Worm (Caenorhabditis elegans) whole organism, mixed stage, embryonic: ENCODE results near the gene myo-6.

ENCODE experiments used
- M03D4.4 ChIP-seq: sonication (generic microtip); optimal IDR thresholded peaks from 2 replicates; lab custom pipeline; 2017; ENCODE audit warnings: mild to moderate bottlenecking, missing genetic modification characterization, missing compliant biosample characterization
- bed-3 ChIP-seq: fragments of 200-800 bp; sonication (Bioruptor generic); optimal IDR thresholded peaks from 3 replicates; lab custom pipeline; 2018; ENCODE audit warnings: mild to moderate bottlenecking, missing genetic modification characterization, moderate library complexity, missing compliant biosample characterization
- blmp-1 ChIP-seq: fragments of 150-350 bp; optimal IDR thresholded peaks from 2 replicates; lab custom pipeline; 2014; ENCODE audit warnings: missing biosample characterization, missing genetic modification characterization
- ceh-39 ChIP-seq: fragments of 150-350 bp; optimal IDR thresholded peaks from 2 replicates; lab custom pipeline; 2014; ENCODE audit warnings: missing biosample characterization, missing genetic modification characterization
- ceh-43 ChIP-seq: fragments of 200-800 bp; sonication (Bioruptor generic); optimal IDR thresholded peaks from 2 replicates; lab custom pipeline; 2018; ENCODE audit warnings: mild to moderate bottlenecking, missing genetic modification characterization, moderate library complexity, missing compliant biosample characterization
- ceh-83 ChIP-seq: fragments of 200-800 bp; sonication (Bioruptor generic); optimal IDR thresholded peaks from 2 replicates; lab custom pipeline; 2018; ENCODE audit warnings: mild to moderate bottlenecking, missing genetic modification characterization, missing compliant biosample characterization
- ces-1 ChIP-seq: fragments of 150-350 bp; optimal IDR thresholded peaks from 2 replicates; lab custom pipeline; 2014; ENCODE audit warnings: missing biosample characterization, missing genetic modification reagents, missing genetic modification characterization
- cnd-1 ChIP-seq: fragments of 200-800 bp; sonication (Bioruptor generic); optimal IDR thresholded peaks from 2 replicates; lab custom pipeline; 2018; ENCODE audit warnings: mild to moderate bottlenecking, missing genetic modification characterization, missing compliant biosample characterization
- drap-1 ChIP-seq: fragments of 200-800 bp; sonication (Bioruptor generic); optimal IDR thresholded peaks from 3 replicates; lab custom pipeline; 2018; ENCODE audit warnings: mild to moderate bottlenecking, missing genetic modification characterization, missing compliant biosample characterization
- elt-1 ChIP-seq: sonication (generic microtip); optimal IDR thresholded peaks from 2 replicates; lab custom pipeline; 2017; ENCODE audit warnings: missing genetic modification characterization, mild to moderate bottlenecking, missing compliant biosample characterization, antibody characterized with exemption, moderate library complexity, borderline replicate concordance; ENCODE audit not compliant: insufficient read depth
- elt-3 ChIP-seq: fragments of 150-350 bp; optimal IDR thresholded peaks from 2 replicates; lab custom pipeline; 2014; ENCODE audit warnings: missing biosample characterization, missing genetic modification characterization
- flh-1 ChIP-seq: fragments of 200-800 bp; sonication (Bioruptor generic); optimal IDR thresholded peaks from 2 replicates; lab custom pipeline; 2018; ENCODE audit warnings: mild to moderate bottlenecking, missing genetic modification characterization, moderate library complexity, missing compliant biosample characterization
- ham-2 ChIP-seq: fragments of 200-800 bp; sonication (Bioruptor generic); optimal IDR thresholded peaks from 2 replicates; lab custom pipeline; 2018; ENCODE audit warnings: mild to moderate bottlenecking, missing genetic modification characterization, missing compliant biosample characterization
- hlh-1 ChIP-seq: fragments of 150-350 bp; optimal IDR thresholded peaks from 2 replicates; lab custom pipeline; 2014; ENCODE audit warnings: missing biosample characterization, missing genetic modification reagents, missing genetic modification characterization
- lin-13 ChIP-seq: fragments of 150-350 bp; optimal IDR thresholded peaks from 2 replicates; lab custom pipeline; 2014; ENCODE audit warnings: missing biosample characterization, missing genetic modification characterization
- lin-32 ChIP-seq: fragments of 200-800 bp; sonication (Bioruptor generic); optimal IDR thresholded peaks from 2 replicates; lab custom pipeline; 2018; ENCODE audit warnings: mild to moderate bottlenecking, missing genetic modification characterization, missing compliant biosample characterization
- lsy-2 ChIP-seq: fragments of 150-350 bp; optimal IDR thresholded peaks from 2 replicates; lab custom pipeline; 2014; ENCODE audit warnings: missing biosample characterization, missing genetic modification characterization
- mab-5 ChIP-seq: fragments of 150-350 bp; optimal IDR thresholded peaks from 2 replicates; lab custom pipeline; 2014; ENCODE audit warnings: missing biosample characterization, missing genetic modification characterization
- mep-1 ChIP-seq: fragments of 150-350 bp; optimal IDR thresholded peaks from 2 replicates; lab custom pipeline; 2017; ENCODE audit warnings: missing biosample characterization, missing genetic modification reagents, missing genetic modification characterization, inconsistent platforms
- mls-2 ChIP-seq: sonication (generic microtip); optimal IDR thresholded peaks from 2 replicates; lab custom pipeline; 2016; ENCODE audit warnings: mild to moderate bottlenecking, missing genetic modification characterization, moderate library complexity, missing compliant biosample characterization
- nhr-12 ChIP-seq: fragments of 150-350 bp; optimal IDR thresholded peaks from 2 replicates; lab custom pipeline; 2014; ENCODE audit warnings: missing biosample characterization, missing genetic modification characterization
- nhr-2 ChIP-seq: fragments of 150-350 bp; optimal IDR thresholded peaks from 2 replicates; lab custom pipeline; 2014; ENCODE audit warnings: missing biosample characterization, missing genetic modification characterization
- nhr-237 ChIP-seq: fragments of 150-350 bp; optimal IDR thresholded peaks from 2 replicates; lab custom pipeline; 2014; ENCODE audit warnings: missing biosample characterization, missing genetic modification characterization
- nhr-28 ChIP-seq: fragments of 150-350 bp; optimal IDR thresholded peaks from 2 replicates; lab custom pipeline; 2014; ENCODE audit warnings: missing biosample characterization, missing genetic modification characterization
- nhr-76 ChIP-seq: sonication (generic microtip); optimal IDR thresholded peaks from 2 replicates; lab custom pipeline; 2017; ENCODE audit warnings: missing biosample characterization, missing genetic modification characterization
- pha-4 ChIP-seq: fragments of 150-350 bp; optimal IDR thresholded peaks from 2 replicates; lab custom pipeline; 2018; ENCODE audit warnings: missing biosample characterization, missing genetic modification reagents, missing genetic modification characterization
- sem-2 ChIP-seq: fragments of 200-800 bp; sonication (Bioruptor generic); optimal IDR thresholded peaks from 2 replicates; lab custom pipeline; 2018; ENCODE audit warnings: mild to moderate bottlenecking, missing genetic modification characterization, missing compliant biosample characterization
- snpc-4 ChIP-seq: fragments of 150-350 bp; optimal IDR thresholded peaks from 2 replicates; lab custom pipeline; 2014; ENCODE audit warnings: missing biosample characterization, missing genetic modification characterization
- sptf-1 ChIP-seq: sonication (generic microtip); optimal IDR thresholded peaks from 2 replicates; lab custom pipeline; 2017; ENCODE audit warnings: mild to moderate bottlenecking, missing genetic modification characterization, moderate library complexity, missing compliant biosample characterization
- tbx-8 ChIP-seq: fragments of 200-800 bp; sonication (Bioruptor generic); optimal IDR thresholded peaks from 2 replicates; lab custom pipeline; 2018; ENCODE audit warnings: mild to moderate bottlenecking, missing genetic modification characterization, moderate library complexity, missing compliant biosample characterization
- unc-39 ChIP-seq: fragments of 150-350 bp; optimal IDR thresholded peaks from 2 replicates; lab custom pipeline; 2014; ENCODE audit warnings: missing biosample characterization, missing genetic modification characterization
- unc-62 ChIP-seq: fragments of 150-350 bp; optimal IDR thresholded peaks from 2 replicates; lab custom pipeline; 2014; ENCODE audit warnings: missing biosample characterization, missing genetic modification reagents, missing genetic modification characterization
- zip-8 ChIP-seq: fragments of 150-350 bp; optimal IDR thresholded peaks from 2 replicates; lab custom pipeline; 2014; ENCODE audit warnings: missing biosample characterization, missing genetic modification characterization
- ztf-11 ChIP-seq: fragments of 150-350 bp; optimal IDR thresholded peaks from 2 replicates; lab custom pipeline; 2014; ENCODE audit warnings: missing biosample characterization, missing genetic modification characterization

The myo-6 gene

ce11 chrIII:13435570-13435969, 26.0 kb downstream of the myo-6 start, which contains the start of gene F45G2.8:
F45G2.8 (minus strand) TSS chrIII:13435670.
- TF ChIP-seq pha-4 (tag; lab: Kevin White, UChicago) (no peak), sptf-1 (tag; lab: Kevin White, UChicago) (no peak), flh-1 (GFP tag; lab: Kevin White, UChicago) (no peak), sem-2 (GFP tag; lab: Kevin White, UChicago) (no peak), ceh-39 (tag; lab: Kevin White, UChicago) (no peak), ztf-11 (tag; lab: Kevin White, UChicago) (no peak), hlh-1 (tag; lab: Kevin White, UChicago) (no peak), unc-39 (tag; lab: Kevin White, UChicago) (no peak), mep-1 (tag; lab: Kevin White, UChicago) (no peak), drap-1 (no peak), ceh-43 (no peak), elt-3 (tag; lab: Kevin White, UChicago) (no peak), elt-1 (tag; lab: Kevin White, UChicago) (no peak), lsy-2 (tag; lab: Kevin White, UChicago) (no peak), blmp-1 (tag; lab: Kevin White, UChicago) (no peak)

DNA sequence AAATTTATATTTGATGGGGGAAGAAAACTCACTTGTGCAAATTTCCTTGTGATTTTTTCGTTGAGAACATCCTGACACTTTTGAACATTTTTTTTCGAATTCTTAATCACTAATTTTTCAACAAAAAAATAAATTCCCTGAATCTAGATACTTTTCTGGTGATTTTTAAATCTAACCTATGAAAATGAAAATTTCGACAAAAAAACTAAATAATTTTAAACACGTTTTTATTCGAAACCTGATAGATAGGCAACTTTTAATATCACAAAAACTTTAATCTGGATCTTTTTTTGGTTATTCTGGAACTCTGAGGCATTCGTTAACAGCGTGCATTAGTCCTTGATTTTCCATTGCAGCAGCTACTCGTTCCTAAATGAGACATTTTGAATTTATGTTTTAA, 27.2 kb downstream of the myo-6 start, which contains the start of gene F45G2.9:
TSS of gene F45G2.9 (minus strand) at position 101 of the 400 bp plus-strand sequence.
- TF ChIP-seq nhr-76 (tag; lab: Kevin White, UChicago) (no peak), ceh-83 (no peak), blmp-1 (tag; lab: Kevin White, UChicago) (no peak), ztf-11 (tag; lab: Kevin White, UChicago) (no peak), unc-62 (GFP tag; lab: Kevin White, UChicago) (no peak), nhr-237 (tag; lab: Kevin White, UChicago) (no peak), nhr-28 (no peak), lin-13 (tag; lab: Kevin White, UChicago) (no peak), M03D4.4 (tag; lab: Kevin White, UChicago) (no peak), lin-32 (GFP tag; lab: Kevin White, UChicago) (no peak), ceh-39 (tag; lab: Kevin White, UChicago) (no peak)
- TF ChIP-seq, all 35 proteins: peak for 0

DNA sequence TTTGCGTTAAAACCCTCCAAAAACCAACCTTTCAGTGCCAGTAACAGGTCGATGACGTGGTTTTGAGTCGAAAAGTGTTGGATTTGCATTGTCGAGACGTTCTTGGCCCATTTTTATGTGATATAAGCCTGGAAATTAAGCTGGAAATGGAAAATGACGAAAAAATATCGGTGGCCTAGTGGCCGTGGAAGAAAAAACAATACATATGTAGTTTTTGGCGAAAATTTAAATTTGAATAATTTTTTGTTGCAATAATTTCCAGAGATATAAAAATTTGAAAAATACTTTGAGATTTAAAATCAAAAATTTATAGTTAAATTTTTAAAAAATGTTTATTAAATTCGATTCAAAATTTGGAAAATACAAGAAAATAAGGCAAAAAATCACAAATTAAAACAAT, 29.8 kb downstream of the myo-6 start, which contains the start of gene ciao-2B:
TSS of gene ciao-2B (minus strand) at position 130 of the 400 bp plus-strand sequence.
- TF ChIP-seq mab-5 (tag; lab: Kevin White, UChicago): no peak
- no peak for TF ChIP-seq ceh-39 (tag; lab: Kevin White, UChicago)
- TF ChIP-seq nhr-28: no peak
- no peak for TF ChIP-seq unc-39 (tag; lab: Kevin White, UChicago)
- TF ChIP-seq elt-1 (tag; lab: Kevin White, UChicago): no peak
- TF ChIP-seq unc-62 (GFP tag; lab: Kevin White, UChicago): no peak
- TF ChIP-seq sptf-1 (tag; lab: Kevin White, UChicago): no peak
- TF ChIP-seq ces-1 (GFP tag; lab: Kevin White, UChicago): no peak
- no peak for TF ChIP-seq lin-13 (tag; lab: Kevin White, UChicago)
- no peak for TF ChIP-seq nhr-237 (tag; lab: Kevin White, UChicago)
- TF ChIP-seq zip-8 (tag; lab: Kevin White, UChicago): no peak
- no peak for TF ChIP-seq nhr-2 (tag; lab: Kevin White, UChicago)
- no peak for TF ChIP-seq nhr-12 (tag; lab: Kevin White, UChicago)
- TF ChIP-seq tbx-8 (GFP tag; lab: Kevin White, UChicago): no peak
- TF ChIP-seq nhr-76 (tag; lab: Kevin White, UChicago): no peak
- TF ChIP-seq, all 35 proteins: peak for 0

- TF ChIP-seq pha-4 (tag; lab: Kevin White, UChicago) (no peak), hlh-1 (tag; lab: Kevin White, UChicago) (no peak), nhr-76 (tag; lab: Kevin White, UChicago) (no peak), bed-3 (GFP tag; lab: Kevin White, UChicago) (no peak)
Measured at ce11 chrIII:13452824-13453223, 43.2 kb downstream of the myo-6 start.

DNA sequence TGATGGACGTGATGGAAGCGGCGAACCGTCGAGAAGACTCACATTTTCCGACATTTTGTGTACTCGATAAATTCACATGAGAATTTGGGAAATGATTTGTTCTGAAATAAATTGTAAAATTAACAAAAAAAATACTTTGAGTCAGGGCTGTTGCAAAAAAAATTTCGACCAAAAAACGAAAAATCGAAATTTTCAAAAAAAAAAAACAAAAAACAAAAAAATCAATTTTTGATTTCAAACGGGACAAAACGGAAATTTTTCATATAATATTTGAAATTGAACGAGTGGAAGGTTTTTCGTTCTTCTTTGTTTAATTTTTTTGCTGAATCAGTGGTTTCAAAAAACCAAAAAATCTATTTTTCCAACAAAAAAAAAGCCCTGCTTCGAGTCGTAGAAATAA, 45.6 kb downstream of the myo-6 start, which contains the start of gene cua-1:
TSS of gene cua-1 (minus strand) at position 101 of the 400 bp plus-strand sequence.
- TF ChIP-seq lin-13 (tag; lab: Kevin White, UChicago) (no peak), ham-2 (GFP tag; lab: Kevin White, UChicago) (no peak), ceh-43 (no peak), mep-1 (tag; lab: Kevin White, UChicago) (no peak), sem-2 (GFP tag; lab: Kevin White, UChicago) (no peak), mls-2 (tag; lab: Kevin White, UChicago) (no peak), lsy-2 (tag; lab: Kevin White, UChicago) (no peak), nhr-28 (no peak), cnd-1 (no peak), flh-1 (GFP tag; lab: Kevin White, UChicago) (no peak), snpc-4 (tag; lab: Kevin White, UChicago) (no peak)
